Fruit fly (Drosophila melanogaster) ovary, adult (tissue): Measurements from ENCODE around the gene Nup153.

Experiments used
- CG17801 ChIP-seq: fragments of 200-800 bp; optimal IDR thresholded peaks from 2 replicates; lab custom pipeline; 2019; ENCODE audit warnings: missing biosample characterization, mild to moderate bottlenecking, missing genetic modification characterization, moderate library complexity; ENCODE audit not compliant: partially characterized antibody

The Nup153 gene

DNA sequence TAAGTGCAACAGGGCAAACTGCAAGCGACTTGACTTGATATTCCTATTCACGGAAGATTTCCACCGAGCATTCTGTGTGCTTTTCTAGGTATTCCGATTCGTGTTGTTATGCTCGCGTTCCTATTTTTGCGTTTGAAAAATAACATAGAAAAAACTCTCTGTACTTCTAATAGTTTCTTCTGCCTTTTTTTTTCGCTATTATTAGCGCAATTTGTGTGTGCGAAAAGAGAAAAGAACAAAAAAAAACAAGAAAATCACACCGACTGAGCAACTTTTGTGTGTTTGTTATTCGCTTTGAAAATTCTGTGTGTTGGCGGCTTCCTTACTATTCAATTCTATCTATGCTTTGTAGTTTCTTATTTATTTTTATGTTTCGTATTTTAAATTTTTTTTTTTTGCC, 15.3 kb upstream of the Nup153 start:
- no peak for TF ChIP-seq CG17801 (GFP tag; lab: Kevin White, UChicago)

dm6 chrX:16585569-16585968, 13.5 kb upstream of the Nup153 start:
- no peak for TF ChIP-seq CG17801 (GFP tag; lab: Kevin White, UChicago)

- TF ChIP-seq CG17801 (GFP tag; lab: Kevin White, UChicago): no peak
These were observed 12.7 kb upstream of the Nup153 start for dm6 chrX:16586178-16586890.

DNA sequence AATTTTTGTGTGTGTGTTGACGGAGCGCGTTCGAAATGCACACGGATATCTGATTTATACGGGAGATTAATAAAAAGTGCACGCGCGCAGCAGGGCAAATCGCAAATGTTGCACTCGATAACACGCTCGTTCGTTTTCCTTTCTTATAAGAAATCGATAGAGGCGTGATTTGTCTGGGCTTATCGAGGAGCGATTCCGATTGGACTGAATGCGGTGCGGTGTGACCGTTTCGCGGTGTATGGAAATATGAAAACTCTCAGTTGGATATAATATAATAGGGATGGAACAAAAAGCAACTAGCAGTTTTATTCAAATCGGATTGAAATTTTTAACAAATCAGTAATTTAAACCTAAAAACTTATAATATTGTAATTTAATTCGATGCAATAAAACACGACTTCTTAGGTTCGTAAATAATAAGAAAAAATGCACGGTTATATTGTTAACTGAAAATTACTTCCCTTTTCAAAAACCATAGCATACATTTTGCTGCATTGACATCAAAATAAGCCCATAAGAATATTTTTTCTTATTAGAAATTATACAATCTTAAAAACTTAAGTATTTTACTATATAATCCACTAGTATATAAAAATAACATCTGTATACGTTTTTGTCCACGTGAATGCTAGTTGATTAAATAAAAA, 11.9 kb upstream of the Nup153 start, which contains the start of gene CanA-14F:
Gene CanA-14F, minus strand, starts transcription at position 152 of the 647 bp plus-strand sequence.
- TF ChIP-seq CG17801 (GFP tag; lab: Kevin White, UChicago): no peak

DNA sequence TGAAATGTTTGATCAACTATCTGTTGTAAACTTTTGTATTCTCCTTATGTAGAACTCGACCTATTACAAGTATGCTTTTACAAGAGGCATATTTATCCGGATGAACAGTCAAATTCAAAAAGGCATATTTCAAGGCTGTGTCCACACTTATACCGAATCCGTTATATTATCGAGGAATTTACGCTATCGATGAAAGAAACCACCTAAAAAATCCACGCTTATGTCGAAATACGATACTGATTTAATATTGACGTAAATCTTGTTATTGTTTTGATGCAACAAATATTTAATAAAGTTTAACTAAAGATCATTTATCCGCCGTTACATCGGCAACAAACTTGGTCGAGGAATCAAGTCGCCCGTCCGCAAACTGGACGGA, 11.4 kb upstream of the Nup153 start, which contains the start of gene CG13014:
Gene CG13014, plus strand, starts transcription at position 206 of the 379 bp plus-strand sequence.
- no peak for TF ChIP-seq CG17801 (GFP tag; lab: Kevin White, UChicago)

DNA sequence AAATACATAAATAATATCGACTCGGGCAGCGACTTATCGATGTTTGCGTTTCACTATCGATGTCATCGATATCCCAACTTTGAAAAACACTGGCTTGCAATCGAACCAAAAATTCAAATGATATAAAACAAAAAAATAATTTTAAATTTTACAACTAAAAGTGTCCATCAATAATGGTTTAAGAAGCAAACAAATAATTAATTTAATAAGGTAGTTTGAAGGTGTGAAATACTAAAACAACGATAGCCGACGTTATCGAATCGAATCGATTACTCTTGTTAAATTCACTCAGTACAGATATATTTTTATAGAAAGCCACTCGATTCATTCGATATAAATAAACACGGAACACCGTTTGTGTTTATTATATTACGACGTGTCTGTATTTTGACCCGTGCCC, 5.6 kb upstream of the Nup153 start, which contains the start of the genes SMC3 and Ubc7:
Gene SMC3, minus strand, starts transcription at position 22 of the 400 bp plus-strand sequence.
Gene Ubc7, plus strand, starts transcription at position 260 of the 400 bp plus-strand sequence.
- TF ChIP-seq CG17801 (GFP tag; lab: Kevin White, UChicago): peak; percentile 20

dm6 chrX:16595411-16595810, 3.6 kb upstream of the Nup153 start:
- no peak for TF ChIP-seq CG17801 (GFP tag; lab: Kevin White, UChicago)

- TF ChIP-seq CG17801 (GFP tag; lab: Kevin White, UChicago): no peak
These were observed 2.7 kb upstream of the Nup153 start for dm6 chrX:16596250-16596793.

DNA sequence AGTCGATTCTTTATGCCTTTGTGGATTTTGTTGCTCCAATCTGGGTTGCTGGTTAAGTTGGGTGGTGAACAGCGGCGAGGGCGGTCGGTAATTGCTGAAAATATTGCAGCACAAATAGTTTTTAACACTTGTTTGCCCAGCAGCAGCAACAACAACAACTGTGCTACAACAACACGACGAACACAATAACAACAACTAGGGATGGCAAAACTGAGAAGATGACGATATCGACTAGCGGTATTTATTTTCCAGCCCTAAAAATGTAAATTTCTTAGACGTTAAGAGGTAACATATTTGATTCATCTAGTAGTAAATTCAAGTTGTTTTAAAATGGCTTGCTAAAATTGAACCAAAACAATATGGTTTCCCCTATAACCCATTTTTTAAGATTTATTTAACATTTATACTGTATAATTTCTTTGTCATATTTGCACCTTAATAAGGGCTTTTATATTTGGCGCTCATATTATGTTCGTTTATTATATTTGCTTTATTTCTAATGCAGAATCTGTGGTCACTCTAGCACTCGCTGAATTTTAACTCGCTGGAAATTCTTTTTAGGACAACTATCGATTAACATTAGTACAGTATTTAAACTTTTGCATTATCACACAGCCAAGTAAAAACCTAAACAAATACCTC, 584 bp upstream of the Nup153 start:
- TF ChIP-seq CG17801 (GFP tag; lab: Kevin White, UChicago): peak; percentile 23

dm6 chrX:16599770-16600169, 729 bp downstream of the Nup153 start:
- TF ChIP-seq CG17801 (GFP tag; lab: Kevin White, UChicago): no peak

DNA sequence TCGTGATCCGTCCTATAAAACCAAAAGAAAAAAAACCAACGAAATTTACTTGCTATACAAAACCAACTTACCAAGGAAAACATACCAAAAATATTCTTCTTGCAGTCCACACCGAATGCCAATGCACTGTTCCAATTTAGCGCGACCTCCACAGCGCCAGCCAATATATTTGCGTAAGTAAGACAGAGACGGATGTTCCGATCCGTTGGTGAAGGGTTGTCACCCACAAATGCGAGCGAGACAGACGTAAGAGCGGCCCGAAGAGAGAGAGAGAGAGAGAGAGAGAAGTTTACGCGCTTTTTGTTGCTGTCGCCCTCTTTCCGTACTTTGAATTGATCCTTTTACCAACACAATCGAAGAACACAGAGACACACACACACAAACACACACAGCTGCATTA, 8.8 kb downstream of the Nup153 start:
- TF ChIP-seq CG17801 (GFP tag; lab: Kevin White, UChicago): no peak

dm6 chrX:16610601-16611058, 11.6 kb downstream of the Nup153 start, which contains the start of gene mbt:
Gene mbt (plus strand): TSS chrX:16610685.
- peak; percentile 7 for TF ChIP-seq CG17801 (GFP tag; lab: Kevin White, UChicago)

- no peak for TF ChIP-seq CG17801 (GFP tag; lab: Kevin White, UChicago)
These were observed 18.0 kb downstream of the Nup153 start for dm6 chrX:16616773-16617738.

dm6 chrX:16618724-16619123, 19.7 kb downstream of the Nup153 start:
- TF ChIP-seq CG17801 (GFP tag; lab: Kevin White, UChicago): no peak
